Worm (Caenorhabditis elegans) whole organism, mixed stage, embryonic: Measurements from ENCODE around the gene F58A6.2.

Experiments used
- M03D4.4 ChIP-seq: sonication (generic microtip); optimal IDR thresholded peaks from 2 replicates; lab custom pipeline; 2017; ENCODE audit warnings: mild to moderate bottlenecking, missing genetic modification characterization, missing compliant biosample characterization
- bed-3 ChIP-seq: fragments of 200-800 bp; sonication (Bioruptor generic); optimal IDR thresholded peaks from 3 replicates; lab custom pipeline; 2018; ENCODE audit warnings: mild to moderate bottlenecking, missing genetic modification characterization, moderate library complexity, missing compliant biosample characterization
- blmp-1 ChIP-seq: fragments of 150-350 bp; optimal IDR thresholded peaks from 2 replicates; lab custom pipeline; 2014; ENCODE audit warnings: missing biosample characterization, missing genetic modification characterization
- ceh-39 ChIP-seq: fragments of 150-350 bp; optimal IDR thresholded peaks from 2 replicates; lab custom pipeline; 2014; ENCODE audit warnings: missing biosample characterization, missing genetic modification characterization
- ceh-43 ChIP-seq: fragments of 200-800 bp; sonication (Bioruptor generic); optimal IDR thresholded peaks from 2 replicates; lab custom pipeline; 2018; ENCODE audit warnings: mild to moderate bottlenecking, missing genetic modification characterization, moderate library complexity, missing compliant biosample characterization
- ceh-83 ChIP-seq: fragments of 200-800 bp; sonication (Bioruptor generic); optimal IDR thresholded peaks from 2 replicates; lab custom pipeline; 2018; ENCODE audit warnings: mild to moderate bottlenecking, missing genetic modification characterization, missing compliant biosample characterization
- ces-1 ChIP-seq: fragments of 150-350 bp; optimal IDR thresholded peaks from 2 replicates; lab custom pipeline; 2014; ENCODE audit warnings: missing biosample characterization, missing genetic modification reagents, missing genetic modification characterization
- cnd-1 ChIP-seq: fragments of 200-800 bp; sonication (Bioruptor generic); optimal IDR thresholded peaks from 2 replicates; lab custom pipeline; 2018; ENCODE audit warnings: mild to moderate bottlenecking, missing genetic modification characterization, missing compliant biosample characterization
- drap-1 ChIP-seq: fragments of 200-800 bp; sonication (Bioruptor generic); optimal IDR thresholded peaks from 3 replicates; lab custom pipeline; 2018; ENCODE audit warnings: mild to moderate bottlenecking, missing genetic modification characterization, missing compliant biosample characterization
- elt-1 ChIP-seq: sonication (generic microtip); optimal IDR thresholded peaks from 2 replicates; lab custom pipeline; 2017; ENCODE audit warnings: missing genetic modification characterization, mild to moderate bottlenecking, missing compliant biosample characterization, antibody characterized with exemption, moderate library complexity, borderline replicate concordance; ENCODE audit not compliant: insufficient read depth
- elt-3 ChIP-seq: fragments of 150-350 bp; optimal IDR thresholded peaks from 2 replicates; lab custom pipeline; 2014; ENCODE audit warnings: missing biosample characterization, missing genetic modification characterization
- flh-1 ChIP-seq: fragments of 200-800 bp; sonication (Bioruptor generic); optimal IDR thresholded peaks from 2 replicates; lab custom pipeline; 2018; ENCODE audit warnings: mild to moderate bottlenecking, missing genetic modification characterization, moderate library complexity, missing compliant biosample characterization
- ham-2 ChIP-seq: fragments of 200-800 bp; sonication (Bioruptor generic); optimal IDR thresholded peaks from 2 replicates; lab custom pipeline; 2018; ENCODE audit warnings: mild to moderate bottlenecking, missing genetic modification characterization, missing compliant biosample characterization
- hlh-1 ChIP-seq: fragments of 150-350 bp; optimal IDR thresholded peaks from 2 replicates; lab custom pipeline; 2014; ENCODE audit warnings: missing biosample characterization, missing genetic modification reagents, missing genetic modification characterization
- lin-13 ChIP-seq: fragments of 150-350 bp; optimal IDR thresholded peaks from 2 replicates; lab custom pipeline; 2014; ENCODE audit warnings: missing biosample characterization, missing genetic modification characterization
- lin-32 ChIP-seq: fragments of 200-800 bp; sonication (Bioruptor generic); optimal IDR thresholded peaks from 2 replicates; lab custom pipeline; 2018; ENCODE audit warnings: mild to moderate bottlenecking, missing genetic modification characterization, missing compliant biosample characterization
- lsy-2 ChIP-seq: fragments of 150-350 bp; optimal IDR thresholded peaks from 2 replicates; lab custom pipeline; 2014; ENCODE audit warnings: missing biosample characterization, missing genetic modification characterization
- mab-5 ChIP-seq: fragments of 150-350 bp; optimal IDR thresholded peaks from 2 replicates; lab custom pipeline; 2014; ENCODE audit warnings: missing biosample characterization, missing genetic modification characterization
- mep-1 ChIP-seq: fragments of 150-350 bp; optimal IDR thresholded peaks from 2 replicates; lab custom pipeline; 2017; ENCODE audit warnings: missing biosample characterization, missing genetic modification reagents, missing genetic modification characterization, inconsistent platforms
- mls-2 ChIP-seq: sonication (generic microtip); optimal IDR thresholded peaks from 2 replicates; lab custom pipeline; 2016; ENCODE audit warnings: mild to moderate bottlenecking, missing genetic modification characterization, moderate library complexity, missing compliant biosample characterization
- nhr-12 ChIP-seq: fragments of 150-350 bp; optimal IDR thresholded peaks from 2 replicates; lab custom pipeline; 2014; ENCODE audit warnings: missing biosample characterization, missing genetic modification characterization
- nhr-2 ChIP-seq: fragments of 150-350 bp; optimal IDR thresholded peaks from 2 replicates; lab custom pipeline; 2014; ENCODE audit warnings: missing biosample characterization, missing genetic modification characterization
- nhr-237 ChIP-seq: fragments of 150-350 bp; optimal IDR thresholded peaks from 2 replicates; lab custom pipeline; 2014; ENCODE audit warnings: missing biosample characterization, missing genetic modification characterization
- nhr-28 ChIP-seq: fragments of 150-350 bp; optimal IDR thresholded peaks from 2 replicates; lab custom pipeline; 2014; ENCODE audit warnings: missing biosample characterization, missing genetic modification characterization
- nhr-76 ChIP-seq: sonication (generic microtip); optimal IDR thresholded peaks from 2 replicates; lab custom pipeline; 2017; ENCODE audit warnings: missing biosample characterization, missing genetic modification characterization
- pha-4 ChIP-seq: fragments of 150-350 bp; optimal IDR thresholded peaks from 2 replicates; lab custom pipeline; 2018; ENCODE audit warnings: missing biosample characterization, missing genetic modification reagents, missing genetic modification characterization
- sem-2 ChIP-seq: fragments of 200-800 bp; sonication (Bioruptor generic); optimal IDR thresholded peaks from 2 replicates; lab custom pipeline; 2018; ENCODE audit warnings: mild to moderate bottlenecking, missing genetic modification characterization, missing compliant biosample characterization
- snpc-4 ChIP-seq: fragments of 150-350 bp; optimal IDR thresholded peaks from 2 replicates; lab custom pipeline; 2014; ENCODE audit warnings: missing biosample characterization, missing genetic modification characterization
- sptf-1 ChIP-seq: sonication (generic microtip); optimal IDR thresholded peaks from 2 replicates; lab custom pipeline; 2017; ENCODE audit warnings: mild to moderate bottlenecking, missing genetic modification characterization, moderate library complexity, missing compliant biosample characterization
- tbx-8 ChIP-seq: fragments of 200-800 bp; sonication (Bioruptor generic); optimal IDR thresholded peaks from 2 replicates; lab custom pipeline; 2018; ENCODE audit warnings: mild to moderate bottlenecking, missing genetic modification characterization, moderate library complexity, missing compliant biosample characterization
- unc-120 ChIP-seq: sonication (generic microtip); optimal IDR thresholded peaks from 2 replicates; lab custom pipeline; 2017; ENCODE audit warnings: missing genetic modification characterization, missing compliant biosample characterization; ENCODE audit not compliant: poor library complexity, severe bottlenecking
- unc-39 ChIP-seq: fragments of 150-350 bp; optimal IDR thresholded peaks from 2 replicates; lab custom pipeline; 2014; ENCODE audit warnings: missing biosample characterization, missing genetic modification characterization
- unc-62 ChIP-seq: fragments of 150-350 bp; optimal IDR thresholded peaks from 2 replicates; lab custom pipeline; 2014; ENCODE audit warnings: missing biosample characterization, missing genetic modification reagents, missing genetic modification characterization
- zip-8 ChIP-seq: fragments of 150-350 bp; optimal IDR thresholded peaks from 2 replicates; lab custom pipeline; 2014; ENCODE audit warnings: missing biosample characterization, missing genetic modification characterization
- ztf-11 ChIP-seq: fragments of 150-350 bp; optimal IDR thresholded peaks from 2 replicates; lab custom pipeline; 2014; ENCODE audit warnings: missing biosample characterization, missing genetic modification characterization

The F58A6.2 gene

ce11 chrII:5136296-5136767, at the start of gene F58A6.2:
Gene F58A6.2 (plus strand): TSS chrII:5136717.
- no peak for TF ChIP-seq pha-4 (tag; lab: Kevin White, UChicago)

- TF ChIP-seq nhr-2 (tag; lab: Kevin White, UChicago): no peak
- no peak for TF ChIP-seq blmp-1
- no peak for TF ChIP-seq drap-1
- TF ChIP-seq bed-3 (GFP tag; lab: Kevin White, UChicago): no peak
- no peak for TF ChIP-seq sem-2 (GFP tag; lab: Kevin White, UChicago)
- TF ChIP-seq M03D4.4: no peak
- no peak for TF ChIP-seq unc-120 (tag; lab: Kevin White, UChicago)
- no peak for TF ChIP-seq ceh-83 (GFP tag; lab: Kevin White, UChicago)
- TF ChIP-seq unc-62 (GFP tag; lab: Kevin White, UChicago): no peak
- no peak for TF ChIP-seq lsy-2 (tag; lab: Kevin White, UChicago)
- TF ChIP-seq nhr-76: no peak
- TF ChIP-seq ceh-39 (tag; lab: Kevin White, UChicago): no peak
- no peak for TF ChIP-seq mls-2 (tag; lab: Kevin White, UChicago)
- TF ChIP-seq elt-1 (tag; lab: Kevin White, UChicago): no peak
- no peak for TF ChIP-seq nhr-12 (tag; lab: Kevin White, UChicago)
Observed at ce11 chrII:5091640-5092243, 44.8 kb upstream of the F58A6.2 start, which contains the start of gene pld-1. Gene pld-1 (minus strand): TSS chrII:5091690.

ce11 chrII:5092362-5093281, 43.9 kb upstream of the F58A6.2 start, which contains the start of gene C04G6.2:
Gene C04G6.2 (plus strand): TSS chrII:5093231.
- no peak for TF ChIP-seq unc-39
- no peak for TF ChIP-seq bed-3 (GFP tag; lab: Kevin White, UChicago)
- no peak for TF ChIP-seq lin-13 (tag; lab: Kevin White, UChicago)
- no peak for TF ChIP-seq sem-2 (GFP tag; lab: Kevin White, UChicago)
- TF ChIP-seq ztf-11: no peak
- TF ChIP-seq mep-1: peak; percentile 45
- TF ChIP-seq flh-1: no peak
- TF ChIP-seq mls-2 (tag; lab: Kevin White, UChicago): peak; percentile 43
- peak; percentile 76 for TF ChIP-seq ham-2 (GFP tag; lab: Kevin White, UChicago)
- TF ChIP-seq hlh-1 (tag; lab: Kevin White, UChicago): no peak
- no peak for TF ChIP-seq mab-5 (tag; lab: Kevin White, UChicago)
- no peak for TF ChIP-seq nhr-76
- TF ChIP-seq lsy-2 (tag; lab: Kevin White, UChicago): no peak
- peak; percentile 26 for TF ChIP-seq unc-120 (tag; lab: Kevin White, UChicago)
- peak; percentile 14 for TF ChIP-seq sptf-1 (tag; lab: Kevin White, UChicago)
- TF ChIP-seq M03D4.4: peak; percentile 16
- TF ChIP-seq ceh-83 (GFP tag; lab: Kevin White, UChicago): no peak
- TF ChIP-seq ces-1 (GFP tag; lab: Kevin White, UChicago): peak; percentile 49
- no peak for TF ChIP-seq ceh-43 (GFP tag; lab: Kevin White, UChicago)
- TF ChIP-seq elt-3 (tag; lab: Kevin White, UChicago): no peak
- no peak for TF ChIP-seq nhr-12 (tag; lab: Kevin White, UChicago)
- TF ChIP-seq tbx-8 (GFP tag; lab: Kevin White, UChicago): no peak
- TF ChIP-seq zip-8 (tag; lab: Kevin White, UChicago): no peak
- peak; percentile 69 for TF ChIP-seq nhr-237 (tag; lab: Kevin White, UChicago)
- TF ChIP-seq elt-1 (tag; lab: Kevin White, UChicago): no peak
- no peak for TF ChIP-seq nhr-2 (tag; lab: Kevin White, UChicago)
- no peak for TF ChIP-seq unc-62 (GFP tag; lab: Kevin White, UChicago)
- no peak for TF ChIP-seq snpc-4 (tag; lab: Kevin White, UChicago)
- no peak for TF ChIP-seq nhr-28 (tag; lab: Kevin White, UChicago)
- TF ChIP-seq drap-1: no peak
- TF ChIP-seq lin-32 (GFP tag; lab: Kevin White, UChicago): no peak
- no peak for TF ChIP-seq blmp-1
- no peak for TF ChIP-seq ceh-39 (tag; lab: Kevin White, UChicago)
- no peak for TF ChIP-seq cnd-1 (tag; lab: Kevin White, UChicago)
- peak; percentile 96 for TF ChIP-seq pha-4 (tag; lab: Kevin White, UChicago)
